Worm (Caenorhabditis elegans) whole organism, L3 larva: ENCODE results near the gene cest-28.

Source experiments
- ama-1 ChIP-seq: fragments of 150-350 bp; optimal IDR thresholded peaks from 2 replicates; lab custom pipeline; 2018
- ceh-16 ChIP-seq: sonication (generic microtip); optimal IDR thresholded peaks from 2 replicates; lab custom pipeline; 2017; ENCODE audit warnings: missing biosample characterization, missing genetic modification characterization
- nhr-76 ChIP-seq: fragments of 150-350 bp; sonication (generic microtip); optimal IDR thresholded peaks from 5 replicates; lab custom pipeline; 2014; ENCODE audit warnings: missing biosample characterization, missing genetic modification characterization

ce11 chrV:6688392-6688791 lies 18.8 kb downstream of the cest-28 start, which contains the start of gene K11G9.5:
- TF ChIP-seq nhr-76 (tag; lab: Kevin White, UChicago): no peak
- TF ChIP-seq ceh-16 (tag; lab: Kevin White, UChicago): no peak
- no peak for TF ChIP-seq ama-1 (lab: Kevin White, UChicago)
